Fruit fly (Drosophila melanogaster): Measurements from ENCODE around the gene RpS19b.

RpS19b gene

dm6 chr3R:23941643-23942424, 8.5 kb upstream of the RpS19b start (continued):
- peak; percentile 36 for TF ChIP-seq Hmx (GFP tag; optimal IDR thresholded peaks at IDR 0.05)
- TF ChIP-seq CG8478 (optimal IDR thresholded peaks at IDR 0.05): no peak
- TF ChIP-seq CG8359 (GFP tag; optimal IDR thresholded peaks at IDR 0.05; ENCODE audit: borderline replicate concordance): no peak
- no peak for TF ChIP-seq ham (GFP tag; IDR thresholded peaks at IDR 0.05)
- TF ChIP-seq kah (GFP tag; optimal IDR thresholded peaks at IDR 0.05): no peak
- TF ChIP-seq zfh2 (GFP tag; optimal IDR thresholded peaks at IDR 0.05): peak; percentile 20
- no peak for TF ChIP-seq Six4 (GFP tag; optimal IDR thresholded peaks at IDR 0.05)
- TF ChIP-seq prd (optimal IDR thresholded peaks at IDR 0.05): no peak
- peak; percentile 75 for TF ChIP-seq prd (GFP tag; IDR thresholded peaks at IDR 0.05)
- TF ChIP-seq Hand (GFP tag; optimal IDR thresholded peaks at IDR 0.05): peak; percentile 28
- TF ChIP-seq salm (tag; optimal IDR thresholded peaks at IDR 0.05): no peak
- no peak for TF ChIP-seq shn (GFP tag; optimal IDR thresholded peaks at IDR 0.05)
- no peak for TF ChIP-seq H15 (GFP tag; IDR thresholded peaks at IDR 0.05)
- TF ChIP-seq vnd (GFP tag; IDR thresholded peaks at IDR 0.05; ENCODE audit: partially characterized antibody): no peak
- TF ChIP-seq Aef1 (GFP tag; IDR thresholded peaks at IDR 0.05): peak; percentile 50
- TF ChIP-seq Dip2 (GFP tag; IDR thresholded peaks at IDR 0.05): no peak
- TF ChIP-seq CG10366 (GFP tag; IDR thresholded peaks at IDR 0.05): no peak
- peak; percentile 32; the same call in 1 of the 2 replicates for TF ChIP-seq CG3847 (GFP tag; IDR thresholded peaks at IDR 0.05)
- TF ChIP-seq NC2β (GFP tag; optimal IDR thresholded peaks at IDR 0.05): no peak
- TF ChIP-seq CG13894 (tag; optimal IDR thresholded peaks at IDR 0.05): no peak
- no peak for TF ChIP-seq bbx (GFP tag; IDR thresholded peaks at IDR 0.05; ENCODE audit: partially characterized antibody)
- peak; percentile 54; the same call in 1 of the 2 replicates for TF ChIP-seq sob (GFP tag; IDR thresholded peaks at IDR 0.05)
- TF ChIP-seq bowl (GFP tag; IDR thresholded peaks at IDR 0.05): no peak
- no peak for TF ChIP-seq Lhr (GFP tag; optimal IDR thresholded peaks at IDR 0.05)
- peak; percentile 76 for TF ChIP-seq CG32532 (GFP tag; IDR thresholded peaks at IDR 0.05)
- no peak for TF ChIP-seq CG14667 (GFP tag; IDR thresholded peaks at IDR 0.05)
- no peak for TF ChIP-seq Sry-β (GFP tag; optimal IDR thresholded peaks at IDR 0.05)
- peak in 1 of 2 experiments; percentile 39 for TF ChIP-seq eve (GFP tag; optimal IDR thresholded peaks at IDR 0.05)
- TF ChIP-seq gro (GFP tag; optimal IDR thresholded peaks at IDR 0.05): peak; percentile 32
- no peak for TF ChIP-seq CG5180 (GFP tag; optimal IDR thresholded peaks at IDR 0.05)
- TF ChIP-seq Hey (tag; optimal IDR thresholded peaks at IDR 0.05): no peak
- no peak for TF ChIP-seq psq (GFP tag; optimal IDR thresholded peaks at IDR 0.05)
- 0 out of 4 replicates have a peak, but pooled peaks have one; percentile 45 for TF ChIP-seq chinmo (GFP tag; IDR thresholded peaks at IDR 0.05; ENCODE audit: partially characterized antibody)
- TF ChIP-seq Hr78 (GFP tag; optimal IDR thresholded peaks at IDR 0.05): no peak
- TF ChIP-seq CG10147 (GFP tag; optimal IDR thresholded peaks at IDR 0.05): no peak
- peak; percentile 68 for TF ChIP-seq CG2120 (GFP tag; optimal IDR thresholded peaks at IDR 0.05)
- no peak for TF ChIP-seq Bdp1 (GFP tag; optimal IDR thresholded peaks at IDR 0.05)
- TF ChIP-seq Gug (GFP tag; IDR thresholded peaks at IDR 0.05): peak; percentile 49; the same call in 2 of the 4 replicates
- peak; percentile 2 for TF ChIP-seq vfl (GFP tag; optimal IDR thresholded peaks at IDR 0.05)
- TF ChIP-seq CG1602 (GFP tag; optimal IDR thresholded peaks at IDR 0.05): peak; percentile 25
- no peak for TF ChIP-seq p53 (GFP tag; optimal IDR thresholded peaks at IDR 0.05)
- peak; percentile 1 for TF ChIP-seq Chrac-16 (GFP tag; optimal IDR thresholded peaks at IDR 0.05)
- TF ChIP-seq CG17829 (tag; optimal IDR thresholded peaks at IDR 0.05): no peak
- no peak for TF ChIP-seq CkIIα-i1 (GFP tag; IDR thresholded peaks at IDR 0.05)
- TF ChIP-seq Lim3 (GFP tag; IDR thresholded peaks at IDR 0.05): no peak
- no peak for TF ChIP-seq CG42726 (GFP tag; IDR thresholded peaks at IDR 0.05; ENCODE audit: partially characterized antibody)
- peak; percentile 24; the same call in 1 of the 2 replicates for TF ChIP-seq E2f1 (GFP tag; IDR thresholded peaks at IDR 0.05)
- peak; percentile 8 for TF ChIP-seq fd96Cb (tag; optimal IDR thresholded peaks at IDR 0.05)
- TF ChIP-seq Rfx (GFP tag; IDR thresholded peaks at IDR 0.05): peak; percentile 61
- no peak for TF ChIP-seq Oli (tag; optimal IDR thresholded peaks at IDR 0.05)
